Fruit fly (Drosophila melanogaster): ENCODE measurements around the gene CG1316.
A peak's percentile ranks its signal among the peaks of the same experiment; 100 is the strongest.

CG1316 gene

DNA sequence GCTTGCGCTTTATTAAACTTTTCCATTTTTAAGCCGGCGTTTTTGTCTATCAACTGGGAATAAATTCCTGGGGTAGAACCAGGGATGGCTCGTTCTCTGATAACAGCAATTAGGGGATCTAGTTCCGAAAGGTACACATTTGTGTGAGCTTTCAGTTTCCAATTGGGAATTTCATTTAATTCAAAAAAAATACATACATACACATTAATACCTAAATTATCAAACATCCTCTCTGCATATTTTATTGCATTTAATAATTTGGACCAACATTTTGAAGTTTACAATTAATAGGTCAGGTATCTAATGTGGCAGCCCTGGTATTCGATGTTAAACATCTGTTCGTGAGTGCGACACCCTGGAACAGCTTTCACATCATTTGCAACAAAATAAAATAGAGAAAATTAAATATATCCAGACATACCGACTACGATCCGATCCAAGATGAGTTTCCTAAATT lies 24.5 kb upstream of the CG1316 start, which contains the start of the genes CG15011 and CG1309 (continued):
- TF ChIP-seq Rfx (GFP tag; IDR thresholded peaks at IDR 0.05) (peak; percentile 82; the same call in 1 of the 2 replicates), CG8944 (GFP tag; optimal IDR thresholded peaks at IDR 0.05) (peak; percentile 75), CG3163 (GFP tag; optimal IDR thresholded peaks at IDR 0.05) (peak; percentile 63), GATAe (GFP tag; conservative IDR thresholded peaks at IDR 0.05) (peak; percentile 66), Oaz (GFP tag; IDR thresholded peaks at IDR 0.05) (0 out of 2 replicates have a peak, but pooled peaks have one; percentile 34), chn (GFP tag; optimal IDR thresholded peaks at IDR 0.05) (peak; percentile 91), sens-2 (GFP tag; IDR thresholded peaks at IDR 0.05) (no peak), danr (GFP tag; IDR thresholded peaks at IDR 0.05) (peak; percentile 28; the same call in 1 of the 2 replicates), kay (GFP tag; optimal IDR thresholded peaks at IDR 0.05) (peak; percentile 72), eve (GFP tag; optimal IDR thresholded peaks at IDR 0.05) (no peak), Asciz (GFP tag; optimal IDR thresholded peaks at IDR 0.05) (peak; percentile 56), CoRest (tag; optimal IDR thresholded peaks at IDR 0.05) (peak; percentile 92), vvl (GFP tag; IDR thresholded peaks at IDR 0.05) (peak; percentile 84), bsh (GFP tag; optimal IDR thresholded peaks at IDR 0.05) (peak; percentile 33 to 83), CG18476 (GFP tag; optimal IDR thresholded peaks at IDR 0.05) (peak; percentile 70), CG11093 (GFP tag; IDR thresholded peaks at IDR 0.05) (no peak; the same call in 2 of the 3 replicates), tio (GFP tag; optimal IDR thresholded peaks at IDR 0.05) (no peak), cg (GFP tag; optimal IDR thresholded peaks at IDR 0.05) (no peak), h (optimal IDR thresholded peaks at IDR 0.05) (no peak), CG12391 (tag; optimal IDR thresholded peaks at IDR 0.05) (peak; percentile 93), trh (GFP tag; optimal IDR thresholded peaks at IDR 0.05) (peak; percentile 72), croc (GFP tag; conservative IDR thresholded peaks at IDR 0.05) (peak; percentile 59), vfl (GFP tag; optimal IDR thresholded peaks at IDR 0.05) (peak; percentile 75), ranshi (GFP tag; IDR thresholded peaks at IDR 0.05) (peak; percentile 79; the same call in 1 of the 2 replicates), CG33557 (GFP tag; optimal IDR thresholded peaks at IDR 0.05) (peak; percentile 86), CG2889 (GFP tag; IDR thresholded peaks at IDR 0.05) (peak; percentile 74; the same call in 2 of the 3 replicates), fd102C (GFP tag; optimal IDR thresholded peaks at IDR 0.05) (peak; percentile 68), CG17385 (GFP tag; optimal IDR thresholded peaks at IDR 0.05) (peak; percentile 63), CG10147 (GFP tag; optimal IDR thresholded peaks at IDR 0.05) (peak; percentile 81), chinmo (GFP tag; IDR thresholded peaks at IDR 0.05; ENCODE audit: partially characterized antibody) (0 out of 4 replicates have a peak, but pooled peaks have one; percentile 32), CG9727 (GFP tag; optimal IDR thresholded peaks at IDR 0.05) (peak; percentile 84), nerfin-2 (GFP tag; IDR thresholded peaks at IDR 0.05; ENCODE audit: partially characterized antibody) (no peak), NC2α (GFP tag; optimal IDR thresholded peaks at IDR 0.05) (peak; percentile 67), CG16813 (GFP tag; IDR thresholded peaks at IDR 0.05; ENCODE audit: partially characterized antibody) (no peak), gcm (GFP tag; optimal IDR thresholded peaks at IDR 0.05) (peak; percentile 77), CG16863 (GFP tag; optimal IDR thresholded peaks at IDR 0.05) (peak; percentile 83), Elba2 (GFP tag; optimal IDR thresholded peaks at IDR 0.05) (peak; percentile 96), bab2 (GFP tag; optimal IDR thresholded peaks at IDR 0.05) (peak; percentile 87), CG14050 (GFP tag; IDR thresholded peaks at IDR 0.05) (peak; percentile 62), BEAF-32 (GFP tag; optimal IDR thresholded peaks at IDR 0.05) (peak; percentile 63), Trl (optimal IDR thresholded peaks at IDR 0.05) (no peak), Trl (GFP tag; optimal IDR thresholded peaks at IDR 0.05) (peak; percentile 82), Fer1 (GFP tag; optimal IDR thresholded peaks at IDR 0.05) (peak; percentile 85), ci (GFP tag; IDR thresholded peaks at IDR 0.05) (peak; percentile 81), Max (GFP tag; optimal IDR thresholded peaks at IDR 0.05) (peak; percentile 84), CG15479 (GFP tag; optimal IDR thresholded peaks at IDR 0.05) (no peak), Blimp-1 (GFP tag; optimal IDR thresholded peaks at IDR 0.05) (peak; percentile 77)
